Worm (Caenorhabditis elegans) whole organism, midembryonic: ENCODE measurements around the gene srw-107.

Source experiments
- flt-1 ChIP-seq: fragments of 200-800 bp; sonication (Bioruptor generic); IDR thresholded peaks from 2 replicates; pipeline ENCODE4 v1.3.6; 2022; ENCODE audit warnings: missing genetic modification characterization, missing compliant biosample characterization
- ref-1 ChIP-seq: fragments of 200-800 bp; sonication (Bioruptor generic); conservative IDR thresholded peaks from 2 replicates; pipeline ENCODE4 v1.3.6; 2022; ENCODE audit warnings: missing genetic modification reagents, missing genetic modification characterization, missing compliant biosample characterization
- tab-1 ChIP-seq: fragments of 200-800 bp; sonication (Bioruptor generic); IDR thresholded peaks from 2 replicates; pipeline ENCODE4 v1.3.6; 2022; ENCODE audit warnings: missing genetic modification characterization, missing compliant biosample characterization

DNA sequence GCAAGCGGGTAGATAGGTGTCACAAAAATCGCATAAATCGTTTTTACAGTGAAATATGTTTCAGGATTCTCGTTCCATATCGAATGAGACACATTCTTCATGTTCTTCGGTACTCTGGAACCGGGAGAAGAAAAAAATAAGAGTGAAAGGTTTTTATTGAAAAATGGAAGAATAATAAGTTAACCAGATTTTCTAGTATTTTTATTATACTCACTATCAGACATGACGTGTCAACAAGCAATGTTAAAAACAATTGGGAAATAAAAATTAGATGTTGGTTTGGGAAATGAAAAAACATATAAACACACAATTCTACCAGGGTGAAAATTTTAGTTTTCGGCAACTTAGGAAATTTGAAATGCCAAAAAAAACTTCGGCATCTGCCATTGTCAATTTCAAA, 9.0 kb downstream of the srw-107 start, which contains the start of gene srh-37:
- TF ChIP-seq tab-1 (GFP tag; lab: Robert Waterston, UW), result no peak
- no peak for TF ChIP-seq ref-1 (GFP tag; lab: Robert Waterston, UW)
- TF ChIP-seq flt-1 (GFP tag; lab: Robert Waterston, UW), result no peak
